Fruit fly (Drosophila melanogaster) whole organism, embryonic: ENCODE measurements around the gene CG33939.

Experiments
- Ada2b ChIP-seq: fragments of 200-800 bp; sonication (Bioruptor generic); IDR thresholded peaks from 2 replicates; pipeline ENCODE4 v1.3.6; 2022; ENCODE audit warnings: missing biosample characterization, missing genetic modification characterization
- Bgb ChIP-seq: fragments of 200-800 bp; sonication (Bioruptor generic); IDR thresholded peaks from 2 replicates; pipeline ENCODE4 v1.3.6; 2022; ENCODE audit warnings: missing biosample characterization, missing genetic modification characterization; ENCODE audit not compliant: partially characterized antibody
- CG10959 ChIP-seq: fragments of 200-800 bp; sonication (Bioruptor generic); IDR thresholded peaks from 2 replicates; pipeline ENCODE4 v1.3.6; 2022; ENCODE audit warnings: missing biosample characterization, missing genetic modification characterization
- CG11398 ChIP-seq: fragments of 200-800 bp; sonication (Bioruptor generic); optimal IDR thresholded peaks from 2 replicates; lab custom pipeline; 2016; ENCODE audit warnings: missing biosample characterization, missing genetic modification characterization
- CG16813 ChIP-seq: fragments of 200-800 bp; sonication (Bioruptor generic); IDR thresholded peaks from 3 replicates; pipeline ENCODE4 v1.3.6; 2022; ENCODE audit warnings: missing biosample characterization, missing genetic modification characterization; ENCODE audit not compliant: partially characterized antibody
- CG18476 ChIP-seq: fragments of 200-800 bp; sonication (Bioruptor generic); optimal IDR thresholded peaks from 2 replicates; lab custom pipeline; 2016; ENCODE audit warnings: missing biosample characterization, mild to moderate bottlenecking, missing genetic modification characterization
- CG3065 ChIP-seq: fragments of 200-800 bp; sonication (Bioruptor generic); optimal IDR thresholded peaks from 2 replicates; lab custom pipeline; 2016; ENCODE audit warnings: missing biosample characterization, missing genetic modification characterization
- CG31388 ChIP-seq: fragments of 200-800 bp; sonication (Bioruptor generic); optimal IDR thresholded peaks from 2 replicates; lab custom pipeline; 2016; ENCODE audit warnings: missing biosample characterization, missing genetic modification characterization
- CG6254 ChIP-seq: fragments of 200-800 bp; sonication (Bioruptor generic); optimal IDR thresholded peaks from 3 replicates; lab custom pipeline; 2017; ENCODE audit warnings: mild to moderate bottlenecking, missing biosample characterization, missing genetic modification reagents, missing genetic modification characterization
- CG6765 ChIP-seq: fragments of 200-800 bp; sonication (Bioruptor generic); optimal IDR thresholded peaks from 3 replicates; lab custom pipeline; 2017; ENCODE audit warnings: missing biosample characterization, mild to moderate bottlenecking, missing genetic modification characterization
- CG7372 ChIP-seq: fragments of 200-800 bp; sonication (Bioruptor generic); IDR thresholded peaks from 2 replicates; pipeline ENCODE4 v1.3.6; 2022; ENCODE audit warnings: missing biosample characterization, missing genetic modification characterization
- CG7963 ChIP-seq: fragments of 200-800 bp; sonication (Bioruptor generic); IDR thresholded peaks from 3 replicates; pipeline ENCODE4 v1.3.6; 2022; ENCODE audit warnings: missing biosample characterization, missing genetic modification characterization; ENCODE audit not compliant: partially characterized antibody
- CG9609 ChIP-seq: fragments of 200-800 bp; sonication (Bioruptor generic); optimal IDR thresholded peaks from 3 replicates; lab custom pipeline; 2016; ENCODE audit warnings: missing biosample characterization, missing genetic modification characterization
- CG9727 ChIP-seq: fragments of 200-800 bp; sonication (Bioruptor generic); optimal IDR thresholded peaks from 3 replicates; lab custom pipeline; 2017; ENCODE audit warnings: missing biosample characterization, mild to moderate bottlenecking, missing genetic modification characterization
- CG9797 ChIP-seq: fragments of 200-800 bp; sonication (Bioruptor generic); optimal IDR thresholded peaks from 3 replicates; lab custom pipeline; 2018; ENCODE audit warnings: missing biosample characterization, mild to moderate bottlenecking, missing genetic modification characterization
- CTCF ChIP-seq: fragments of 200-800 bp; sonication (Bioruptor generic); optimal IDR thresholded peaks from 2 replicates; lab custom pipeline; 2017; ENCODE audit warnings: missing biosample characterization, mild to moderate bottlenecking, missing genetic modification characterization, moderate library complexity
- D19B ChIP-seq: fragments of 200-800 bp; sonication (Bioruptor generic); optimal IDR thresholded peaks from 2 replicates; lab custom pipeline; 2017; ENCODE audit warnings: missing biosample characterization, mild to moderate bottlenecking, missing genetic modification characterization
- Doc2 ChIP-seq: fragments of 200-800 bp; sonication (Bioruptor generic); IDR thresholded peaks from 2 replicates; pipeline ENCODE4 v1.3.6; 2022; ENCODE audit warnings: missing biosample characterization, missing genetic modification characterization
- E2f1 ChIP-seq: fragments of 200-800 bp; sonication (Bioruptor generic); IDR thresholded peaks from 2 replicates; pipeline ENCODE4 v1.3.6; 2022; ENCODE audit warnings: missing biosample characterization, missing genetic modification characterization
- Gug ChIP-seq: fragments of 200-800 bp; sonication (Bioruptor generic); IDR thresholded peaks from 4 replicates; pipeline ENCODE4 v1.3.6; 2022; ENCODE audit warnings: missing biosample characterization, missing genetic modification characterization
- Hr51 ChIP-seq, 2 experiments: fragments of 200-800 bp; sonication (Bioruptor generic); optimal IDR thresholded peaks; 2 replicates in 1 of 2; 3 replicates in 1 of 2; lab custom pipeline; 2016 to 2018; ENCODE audit warnings: missing biosample characterization in 2 of 2, missing genetic modification characterization in 2 of 2, mild to moderate bottlenecking in 1 of 2, moderate library complexity in 1 of 2
- MBD-R2 ChIP-seq: fragments of 200-800 bp; sonication (Bioruptor generic); IDR thresholded peaks from 2 replicates; pipeline ENCODE4 v1.3.6; 2022; ENCODE audit warnings: missing biosample characterization, missing genetic modification characterization
- MESR4 ChIP-seq: fragments of 200-800 bp; sonication (Bioruptor generic); optimal IDR thresholded peaks from 2 replicates; lab custom pipeline; 2018; ENCODE audit warnings: missing biosample characterization, mild to moderate bottlenecking, missing genetic modification characterization, moderate library complexity
- Meics ChIP-seq: fragments of 200-800 bp; sonication (Bioruptor generic); optimal IDR thresholded peaks from 2 replicates; lab custom pipeline; 2017; ENCODE audit warnings: missing biosample characterization, mild to moderate bottlenecking, missing genetic modification characterization
- NK7.1 ChIP-seq: fragments of 200-800 bp; sonication (Bioruptor generic); optimal IDR thresholded peaks from 3 replicates; lab custom pipeline; 2016; ENCODE audit warnings: missing biosample characterization, missing genetic modification characterization
- Nf-YC ChIP-seq: fragments of 200-800 bp; optimal IDR thresholded peaks from 3 replicates; lab custom pipeline; 2019; ENCODE audit warnings: missing biosample characterization, mild to moderate bottlenecking, missing genetic modification characterization, moderate library complexity
- Oli ChIP-seq: fragments of 200-800 bp; sonication (Bioruptor generic); optimal IDR thresholded peaks from 2 replicates; lab custom pipeline; 2018; ENCODE audit warnings: missing biosample characterization, mild to moderate bottlenecking, missing genetic modification characterization, moderate library complexity
- Ssrp ChIP-seq: fragments of 200-800 bp; sonication (Bioruptor generic); optimal IDR thresholded peaks from 2 replicates; lab custom pipeline; 2018; ENCODE audit warnings: missing biosample characterization, mild to moderate bottlenecking, missing genetic modification characterization, moderate library complexity
- bigmax ChIP-seq: fragments of 200-800 bp; sonication (Bioruptor generic); optimal IDR thresholded peaks from 2 replicates; lab custom pipeline; 2018; ENCODE audit warnings: missing biosample characterization, mild to moderate bottlenecking, missing genetic modification characterization
- cato ChIP-seq: fragments of 200-800 bp; sonication (Bioruptor generic); optimal IDR thresholded peaks from 2 replicates; lab custom pipeline; 2016; ENCODE audit warnings: missing biosample characterization, missing genetic modification characterization, borderline replicate concordance
- danr ChIP-seq: fragments of 200-800 bp; sonication (Bioruptor generic); IDR thresholded peaks from 2 replicates; pipeline ENCODE4 v1.3.6; 2022; ENCODE audit warnings: missing biosample characterization, missing genetic modification characterization
- eve ChIP-seq, 2 experiments: fragments of >200 bp; optimal IDR thresholded peaks; 2 replicates each; lab custom pipeline; 2017; ENCODE audit warnings: missing biosample characterization in 2 of 2, missing genetic modification characterization in 2 of 2
- exex ChIP-seq: fragments of 200-800 bp; sonication (Bioruptor generic); optimal IDR thresholded peaks from 4 replicates; lab custom pipeline; 2018; ENCODE audit warnings: missing biosample characterization, mild to moderate bottlenecking, missing genetic modification characterization, moderate library complexity
- ftz-f1 ChIP-seq: fragments of 200-800 bp; sonication (Bioruptor generic); optimal IDR thresholded peaks from 2 replicates; lab custom pipeline; 2016; ENCODE audit warnings: missing biosample characterization, missing genetic modification characterization
- gcm ChIP-seq: fragments of 200-800 bp; sonication (Bioruptor generic); optimal IDR thresholded peaks from 2 replicates; lab custom pipeline; 2019; ENCODE audit warnings: missing biosample characterization, mild to moderate bottlenecking, missing genetic modification characterization, moderate library complexity
- grn ChIP-seq: fragments of 200-800 bp; sonication (Bioruptor generic); optimal IDR thresholded peaks from 3 replicates; lab custom pipeline; 2017; ENCODE audit warnings: missing biosample characterization, missing genetic modification characterization
- gro ChIP-seq: fragments of 200-800 bp; sonication (Bioruptor generic); optimal IDR thresholded peaks from 2 replicates; lab custom pipeline; 2016; ENCODE audit warnings: missing biosample characterization, missing genetic modification characterization
- hb ChIP-seq: fragments of 200-800 bp; sonication (Bioruptor generic); IDR thresholded peaks from 3 replicates; pipeline ENCODE4 v1.3.6; 2022; ENCODE audit warnings: missing biosample characterization, missing genetic modification characterization; ENCODE audit not compliant: partially characterized antibody
- ind ChIP-seq: fragments of 200-800 bp; sonication (Bioruptor generic); optimal IDR thresholded peaks from 3 replicates; lab custom pipeline; 2016; ENCODE audit warnings: missing biosample characterization, missing genetic modification characterization
- mam ChIP-seq: fragments of 200-800 bp; sonication (Bioruptor generic); optimal IDR thresholded peaks from 3 replicates; lab custom pipeline; 2016; ENCODE audit warnings: missing biosample characterization, missing genetic modification characterization
- pita ChIP-seq: fragments of 200-800 bp; sonication (Bioruptor generic); optimal IDR thresholded peaks from 2 replicates; lab custom pipeline; 2017; ENCODE audit warnings: missing biosample characterization, mild to moderate bottlenecking, missing genetic modification characterization
- pum ChIP-seq: fragments of 200-800 bp; sonication (Bioruptor generic); optimal IDR thresholded peaks from 2 replicates; lab custom pipeline; 2016; ENCODE audit warnings: missing biosample characterization, missing genetic modification characterization
- pzg ChIP-seq: fragments of 200-800 bp; sonication (Bioruptor generic); optimal IDR thresholded peaks from 3 replicates; lab custom pipeline; 2018; ENCODE audit warnings: missing biosample characterization, mild to moderate bottlenecking, missing genetic modification characterization, moderate library complexity
- salm ChIP-seq: fragments of 200-800 bp; sonication (Bioruptor generic); optimal IDR thresholded peaks from 2 replicates; lab custom pipeline; 2018; ENCODE audit warnings: missing biosample characterization, mild to moderate bottlenecking, missing genetic modification characterization
- sc ChIP-seq, 3 experiments: fragments of >200 bp in 2 of 3; fragments of 200-800 bp in 1 of 3; sonication (Bioruptor generic) in 1 of 3; optimal IDR thresholded peaks; 2 replicates in 2 of 3; 3 replicates in 1 of 3; lab custom pipeline; 2017; ENCODE audit warnings: mild to moderate bottlenecking in 1 of 3, missing biosample characterization in 1 of 3, missing genetic modification characterization in 1 of 3, missing genetic modification reagents in 1 of 3
- sob ChIP-seq: fragments of 200-800 bp; sonication (Bioruptor generic); IDR thresholded peaks from 2 replicates; pipeline ENCODE4 v1.3.6; 2022; ENCODE audit warnings: missing biosample characterization, missing genetic modification characterization
- tio ChIP-seq: fragments of 200-800 bp; sonication (Bioruptor generic); optimal IDR thresholded peaks from 2 replicates; lab custom pipeline; 2017; ENCODE audit warnings: missing biosample characterization, missing genetic modification characterization, inconsistent platforms
- wek ChIP-seq: fragments of 200-800 bp; sonication (Bioruptor generic); optimal IDR thresholded peaks from 3 replicates; lab custom pipeline; 2018; ENCODE audit warnings: missing biosample characterization, mild to moderate bottlenecking, missing genetic modification characterization, moderate library complexity
- zen ChIP-seq: fragments of 200-800 bp; sonication (Bioruptor generic); optimal IDR thresholded peaks from 3 replicates; lab custom pipeline; 2018; ENCODE audit warnings: missing biosample characterization, mild to moderate bottlenecking, missing genetic modification characterization, moderate library complexity

Gene CG33939

DNA sequence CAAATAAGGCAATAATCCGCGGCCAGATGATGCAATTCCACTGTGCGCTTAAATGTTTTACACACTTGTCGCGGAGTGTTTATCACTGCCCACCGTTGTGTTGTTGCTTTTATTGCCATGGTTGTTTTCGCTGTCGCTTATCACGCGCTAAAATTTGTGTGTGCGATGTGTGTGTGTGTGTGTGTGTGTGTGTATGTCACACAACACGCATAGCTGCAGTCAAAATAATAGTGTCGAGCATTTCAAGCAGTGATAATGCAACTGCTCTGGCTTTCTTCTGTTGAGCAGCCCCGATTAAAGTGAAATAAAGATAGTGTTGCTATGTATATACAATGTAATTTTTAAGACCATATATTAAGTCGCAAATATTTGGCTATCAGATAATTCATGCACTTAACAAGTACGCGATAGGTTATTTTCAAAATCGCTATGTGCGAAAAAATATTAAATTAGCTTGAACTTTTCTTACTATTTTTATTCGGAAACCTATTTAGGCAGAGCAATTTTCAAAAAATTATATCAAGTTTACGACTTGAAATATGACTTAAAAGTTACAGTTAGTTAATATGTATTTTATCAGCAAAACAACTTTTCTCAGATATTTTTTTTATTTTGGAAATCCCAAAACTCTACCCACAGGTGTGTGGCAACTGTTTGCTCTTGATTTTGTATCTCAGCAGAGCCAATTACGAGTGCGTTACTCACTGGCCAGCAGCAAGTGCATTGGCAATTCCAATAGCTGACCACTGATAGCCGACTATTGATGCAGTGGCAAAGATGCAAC lies 8.4 kb downstream of the CG33939 start (continued):
- no peak for TF ChIP-seq Doc2 (GFP tag; lab: Robert Waterston, UW)
- no peak for TF ChIP-seq gro (GFP tag; lab: Kevin White, UChicago)
- no peak for TF ChIP-seq sc (optimal IDR thresholded peaks at IDR 0.05; lab: Kevin White, UChicago)
- TF ChIP-seq sc (GFP tag; optimal IDR thresholded peaks at IDR 0.05; lab: Kevin White, UChicago), result no peak
- TF ChIP-seq pzg (GFP tag; lab: Kevin White, UChicago), result no peak
- no peak for TF ChIP-seq CG9609 (GFP tag; lab: Kevin White, UChicago)
- TF ChIP-seq tio, result peak; percentile 21
- TF ChIP-seq Bgb, result no peak
- TF ChIP-seq exex (tag; lab: Kevin White, UChicago), result no peak
- TF ChIP-seq CG6765 (GFP tag; lab: Kevin White, UChicago), result peak; percentile 12
- no peak for TF ChIP-seq CG31388 (GFP tag; lab: Kevin White, UChicago)
- TF ChIP-seq eve (GFP tag; optimal IDR thresholded peaks at IDR 0.05; lab: Kevin White, UChicago), result peak in 1 of 2 experiments; percentile 46
- TF ChIP-seq gcm, result no peak
- TF ChIP-seq E2f1 (GFP tag; lab: Robert Waterston, UW), result no peak
- no peak for TF ChIP-seq CG10959 (GFP tag; lab: Robert Waterston, UW)
- TF ChIP-seq bigmax, result no peak
- no peak for TF ChIP-seq NK7.1
- peak; percentile 32 for TF ChIP-seq Nf-YC (tag; lab: Kevin White, UChicago)
- TF ChIP-seq CTCF (GFP tag; lab: Kevin White, UChicago), result no peak
- TF ChIP-seq wek (GFP tag; lab: Kevin White, UChicago), result no peak
- TF ChIP-seq CG9797 (GFP tag; lab: Kevin White, UChicago), result no peak
- no peak for TF ChIP-seq MBD-R2 (GFP tag; lab: Robert Waterston, UW)
- TF ChIP-seq CG3065 (GFP tag; lab: Kevin White, UChicago), result no peak
- TF ChIP-seq CG18476, result peak; percentile 34
- peak; percentile 40; the same call in 1 of the 2 replicates for TF ChIP-seq sob
- TF ChIP-seq Meics (GFP tag; lab: Kevin White, UChicago), result peak; percentile 66
- TF ChIP-seq cato (GFP tag; lab: Kevin White, UChicago), result no peak
- TF ChIP-seq mam (GFP tag; lab: Kevin White, UChicago), result peak; percentile 42
- peak; percentile 22; the same call in 1 of the 4 replicates for TF ChIP-seq Gug (GFP tag; lab: Robert Waterston, UW)
- peak; percentile 35 for TF ChIP-seq ind (GFP tag; lab: Kevin White, UChicago)
- TF ChIP-seq grn (GFP tag; lab: Kevin White, UChicago), result no peak
- no peak for TF ChIP-seq ftz-f1 (GFP tag; lab: Kevin White, UChicago)
- TF ChIP-seq Ada2b (GFP tag; lab: Robert Waterston, UW), result no peak
- no peak for TF ChIP-seq CG6254 (GFP tag; lab: Kevin White, UChicago)
- TF ChIP-seq CG11398 (GFP tag; lab: Kevin White, UChicago), result no peak
- no peak for TF ChIP-seq D19B
- TF ChIP-seq MESR4 (GFP tag; lab: Kevin White, UChicago), result no peak
- TF ChIP-seq Hr51 (GFP tag; optimal IDR thresholded peaks at IDR 0.05; lab: Kevin White, UChicago), result peak in 1 of 2 experiments; percentile 68
- TF ChIP-seq CG7963 (GFP tag; lab: Robert Waterston, UW), result no peak
- TF ChIP-seq Ssrp (tag; lab: Kevin White, UChicago), result peak; percentile 10
- TF ChIP-seq pita (GFP tag; lab: Kevin White, UChicago), result no peak
- TF ChIP-seq danr (GFP tag; lab: Robert Waterston, UW), result no peak
- no peak for TF ChIP-seq CG7372 (GFP tag; lab: Robert Waterston, UW)
- TF ChIP-seq zen (tag; lab: Kevin White, UChicago), result no peak
- peak; percentile 9 for TF ChIP-seq pum (GFP tag; lab: Kevin White, UChicago)
- TF ChIP-seq CG16813, result no peak
- peak; percentile 53 for TF ChIP-seq CG9727
- no peak for TF ChIP-seq hb (GFP tag; lab: Robert Waterston, UW)
- no peak for TF ChIP-seq salm (tag; lab: Kevin White, UChicago)
- TF ChIP-seq Oli (tag; lab: Kevin White, UChicago), result peak; percentile 65
